Worm (Caenorhabditis elegans) whole organism, L4 larva: ENCODE measurements around the gene nhr-51.

Experiments
- ama-1 ChIP-seq: fragments of 150-350 bp; optimal IDR thresholded peaks from 2 replicates; lab custom pipeline; 2014; ENCODE audit warnings: inconsistent platforms, mixed read lengths
- daf-12 ChIP-seq: fragments of 150-350 bp; optimal IDR thresholded peaks from 2 replicates; lab custom pipeline; 2014; ENCODE audit warnings: missing biosample characterization, missing genetic modification reagents, missing genetic modification characterization
- daf-19 ChIP-seq: fragments of 200-800 bp; sonication (Bioruptor generic); conservative IDR thresholded peaks from 2 replicates; pipeline ENCODE4 v1.3.6; 2022; ENCODE audit warnings: missing genetic modification characterization, missing compliant biosample characterization
- duxl-1 ChIP-seq: sonication (generic microtip); optimal IDR thresholded peaks from 2 replicates; lab custom pipeline; 2016; ENCODE audit warnings: mild to moderate bottlenecking, missing genetic modification characterization, moderate library complexity, missing compliant biosample characterization; ENCODE audit not compliant: poor library complexity
- lin-39 ChIP-seq: fragments of 150-350 bp; optimal IDR thresholded peaks from 2 replicates; lab custom pipeline; 2014; ENCODE audit warnings: missing biosample characterization, missing genetic modification reagents, missing genetic modification characterization
- lsy-2 ChIP-seq, 2 experiments: fragments of 150-350 bp in 1 of 2; sonication (generic microtip) in 1 of 2; optimal IDR thresholded peaks; 2 replicates each; lab custom pipeline; 2014 to 2017; ENCODE audit warnings: missing biosample characterization in 2 of 2, missing genetic modification characterization in 2 of 2
- mdl-1 ChIP-seq, 2 experiments: fragments of 150-350 bp in 1 of 2; sonication (generic microtip) in 1 of 2; optimal IDR thresholded peaks; 2 replicates each; lab custom pipeline; 2014 to 2017; ENCODE audit warnings: missing biosample characterization in 2 of 2, missing genetic modification characterization in 2 of 2
- mes-2 ChIP-seq: sonication (generic microtip); optimal IDR thresholded peaks from 2 replicates; lab custom pipeline; 2016; ENCODE audit warnings: missing genotype, mild to moderate bottlenecking, missing genetic modification characterization, missing compliant biosample characterization; ENCODE audit not compliant: poor library complexity, severe bottlenecking

DNA sequence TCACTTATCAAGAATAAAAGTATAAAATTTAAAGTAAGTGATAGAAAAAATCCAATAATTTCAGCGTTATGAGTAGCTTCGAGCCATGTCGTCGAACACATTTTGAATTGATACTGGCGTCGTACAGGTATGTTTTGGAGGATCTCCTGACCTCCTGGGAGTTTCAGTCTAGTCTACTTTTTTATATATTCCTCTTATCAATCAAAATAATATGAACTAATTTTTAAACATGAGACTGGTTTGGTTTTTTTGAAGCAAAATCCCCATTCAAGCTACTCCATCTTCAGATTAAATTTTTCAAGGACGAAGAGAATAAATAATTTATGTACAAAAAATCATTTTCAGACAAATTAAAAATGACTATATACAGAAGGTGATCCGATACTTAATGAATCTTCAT is 38.1 kb downstream of the nhr-51 start, which contains the start of gene str-101:
- no peak for TF ChIP-seq daf-12
- no peak for TF ChIP-seq mdl-1 (tag; optimal IDR thresholded peaks at IDR 0.05; lab: Kevin White, UChicago)
- no peak for TF ChIP-seq ama-1 (lab: Kevin White, UChicago)
- TF ChIP-seq duxl-1 (tag; lab: Kevin White, UChicago): no peak
- TF ChIP-seq mes-2 (tag; lab: Kevin White, UChicago): no peak
- TF ChIP-seq lin-39: no peak
- no peak for TF ChIP-seq lsy-2 (tag; optimal IDR thresholded peaks at IDR 0.05; lab: Kevin White, UChicago)
- no peak for TF ChIP-seq daf-19
